Worm (Caenorhabditis elegans) whole organism, late embryonic: ENCODE measurements around the gene M02F4.2.

Experiments used
- K02D7.2 ChIP-seq: sonication (generic microtip); optimal IDR thresholded peaks from 2 replicates; lab custom pipeline; 2017; ENCODE audit warnings: mild to moderate bottlenecking, missing genetic modification characterization, missing compliant biosample characterization
- T23F11.4 ChIP-seq: fragments of 200-800 bp; sonication (Bioruptor generic); optimal IDR thresholded peaks from 2 replicates; lab custom pipeline; 2018; ENCODE audit warnings: mild to moderate bottlenecking, missing genetic modification characterization, missing compliant biosample characterization
- Y22D7AL.16 ChIP-seq: sonication (generic microtip); optimal IDR thresholded peaks from 2 replicates; lab custom pipeline; 2016; ENCODE audit warnings: missing genetic modification characterization, missing compliant biosample characterization
- ceh-18 ChIP-seq: sonication (generic microtip); optimal IDR thresholded peaks from 2 replicates; lab custom pipeline; 2016; ENCODE audit warnings: missing genetic modification characterization, missing compliant biosample characterization
- che-1 ChIP-seq: sonication (generic microtip); optimal IDR thresholded peaks from 2 replicates; lab custom pipeline; 2016; ENCODE audit warnings: mild to moderate bottlenecking, missing genetic modification characterization, missing compliant biosample characterization
- dmd-4 ChIP-seq: sonication (generic microtip); optimal IDR thresholded peaks from 2 replicates; lab custom pipeline; 2016; ENCODE audit warnings: borderline replicate concordance, missing genetic modification characterization, missing compliant biosample characterization

- no peak for TF ChIP-seq dmd-4 (tag; lab: Kevin White, UChicago)
- no peak for TF ChIP-seq T23F11.4
- TF ChIP-seq K02D7.2 (tag; lab: Kevin White, UChicago): no peak
- no peak for TF ChIP-seq Y22D7AL.16 (tag; lab: Kevin White, UChicago)
- TF ChIP-seq che-1 (tag; lab: Kevin White, UChicago): no peak
- no peak for TF ChIP-seq ceh-18 (tag; lab: Kevin White, UChicago)
Observed at ce11 chrX:3024637-3025113, 9.4 kb downstream of the M02F4.2 start, which contains the start of gene aqp-7.
